Fruit fly (Drosophila melanogaster) whole organism, embryonic: ENCODE data around the gene stac.

Experiments used
- CG10209 ChIP-seq: fragments of 200-800 bp; sonication (Bioruptor generic); optimal IDR thresholded peaks from 3 replicates; lab custom pipeline; 2017; ENCODE audit warnings: missing biosample characterization, mild to moderate bottlenecking, missing genetic modification characterization, missing genetic modification reagents
- CG10462 ChIP-seq: fragments of 200-800 bp; sonication (Bioruptor generic); optimal IDR thresholded peaks from 2 replicates; lab custom pipeline; 2016; ENCODE audit warnings: missing biosample characterization, missing genetic modification characterization
- CG12391 ChIP-seq: fragments of 200-800 bp; sonication (Bioruptor generic); optimal IDR thresholded peaks from 3 replicates; lab custom pipeline; 2018; ENCODE audit warnings: missing biosample characterization, mild to moderate bottlenecking, missing genetic modification characterization, moderate library complexity
- CG1529 ChIP-seq: fragments of 200-800 bp; sonication (Bioruptor generic); optimal IDR thresholded peaks from 3 replicates; lab custom pipeline; 2018; ENCODE audit warnings: missing biosample characterization, missing genetic modification characterization
- CG17568 ChIP-seq: fragments of 200-800 bp; sonication (Bioruptor generic); optimal IDR thresholded peaks from 2 replicates; lab custom pipeline; 2018; ENCODE audit warnings: missing biosample characterization, mild to moderate bottlenecking, missing genetic modification characterization, moderate library complexity
- CG1792 ChIP-seq: fragments of 200-800 bp; sonication (Bioruptor generic); optimal IDR thresholded peaks from 2 replicates; lab custom pipeline; 2016; ENCODE audit warnings: missing biosample characterization, missing genetic modification characterization
- CG18619 ChIP-seq: fragments of 200-800 bp; sonication (Bioruptor generic); optimal IDR thresholded peaks from 3 replicates; lab custom pipeline; 2017; ENCODE audit warnings: missing biosample characterization, mild to moderate bottlenecking, missing genetic modification characterization
- CG18764 ChIP-seq: fragments of 200-800 bp; sonication (Bioruptor generic); optimal IDR thresholded peaks from 3 replicates; lab custom pipeline; 2016; ENCODE audit warnings: missing biosample characterization, missing genetic modification characterization
- CG2712 ChIP-seq: fragments of 200-800 bp; optimal IDR thresholded peaks from 3 replicates; lab custom pipeline; 2019; ENCODE audit warnings: missing biosample characterization, mild to moderate bottlenecking, missing genetic modification characterization, moderate library complexity
- CG2889 ChIP-seq: fragments of 200-800 bp; sonication (Bioruptor generic); IDR thresholded peaks from 3 replicates; pipeline ENCODE4 v1.3.6; 2022; ENCODE audit warnings: missing biosample characterization, missing genetic modification characterization
- CG34224 ChIP-seq: fragments of 200-800 bp; sonication (Bioruptor generic); IDR thresholded peaks from 3 replicates; pipeline ENCODE4 v1.3.6; 2022; ENCODE audit warnings: missing biosample characterization, missing genetic modification characterization; ENCODE audit not compliant: partially characterized antibody
- CG3838 ChIP-seq: fragments of 200-800 bp; sonication (Bioruptor generic); optimal IDR thresholded peaks from 3 replicates; lab custom pipeline; 2016; ENCODE audit warnings: missing biosample characterization, missing genetic modification characterization
- CG6791 ChIP-seq: fragments of 200-800 bp; sonication (Bioruptor generic); IDR thresholded peaks from 3 replicates; pipeline ENCODE4 v1.3.6; 2022; ENCODE audit warnings: missing biosample characterization, missing genetic modification characterization; ENCODE audit not compliant: partially characterized antibody
- CG7271 ChIP-seq: fragments of 200-800 bp; sonication (Bioruptor generic); optimal IDR thresholded peaks from 2 replicates; lab custom pipeline; 2018; ENCODE audit warnings: missing biosample characterization, mild to moderate bottlenecking, missing genetic modification characterization, moderate library complexity
- CG7963 ChIP-seq: fragments of 200-800 bp; sonication (Bioruptor generic); IDR thresholded peaks from 3 replicates; pipeline ENCODE4 v1.3.6; 2022; ENCODE audit warnings: missing biosample characterization, missing genetic modification characterization; ENCODE audit not compliant: partially characterized antibody
- CG8281 ChIP-seq: fragments of 200-800 bp; sonication (Bioruptor generic); optimal IDR thresholded peaks from 2 replicates; lab custom pipeline; 2018; ENCODE audit warnings: missing biosample characterization, mild to moderate bottlenecking, missing genetic modification characterization, moderate library complexity
- CG8924 ChIP-seq: fragments of 200-800 bp; optimal IDR thresholded peaks from 3 replicates; lab custom pipeline; 2019; ENCODE audit warnings: missing biosample characterization, mild to moderate bottlenecking, missing genetic modification characterization, moderate library complexity
- CG9215 ChIP-seq: fragments of 200-800 bp; sonication (Bioruptor generic); IDR thresholded peaks from 2 replicates; pipeline ENCODE4 v1.3.6; 2022; ENCODE audit warnings: missing biosample characterization, missing genetic modification characterization
- CG9437 ChIP-seq: fragments of 200-800 bp; sonication (Bioruptor generic); optimal IDR thresholded peaks from 2 replicates; lab custom pipeline; 2018; ENCODE audit warnings: missing biosample characterization, mild to moderate bottlenecking, missing genetic modification characterization
- CG9932 ChIP-seq: fragments of 200-800 bp; sonication (Bioruptor generic); IDR thresholded peaks from 2 replicates; pipeline ENCODE4 v1.3.6; 2022; ENCODE audit warnings: missing biosample characterization, missing genetic modification characterization
- CTCF ChIP-seq: fragments of 200-800 bp; sonication (Bioruptor generic); optimal IDR thresholded peaks from 2 replicates; lab custom pipeline; 2017; ENCODE audit warnings: missing biosample characterization, mild to moderate bottlenecking, missing genetic modification characterization, moderate library complexity
- Eip74EF ChIP-seq, 2 experiments: fragments of 200-800 bp in 1 of 2; fragments of >200 bp in 1 of 2; sonication (Bioruptor generic) in 1 of 2; optimal IDR thresholded peaks; 2 replicates each; lab custom pipeline; 2017 to 2019; ENCODE audit warnings: missing biosample characterization in 2 of 2, missing genetic modification characterization in 2 of 2, mild to moderate bottlenecking in 1 of 2, moderate library complexity in 1 of 2
- Hr78 ChIP-seq, 2 experiments: fragments of 200-800 bp in 1 of 2; fragments of >200 bp in 1 of 2; sonication (Bioruptor generic) in 1 of 2; optimal IDR thresholded peaks; 2 replicates each; lab custom pipeline; 2017 to 2019; ENCODE audit warnings: missing biosample characterization in 2 of 2, missing genetic modification characterization in 2 of 2, mild to moderate bottlenecking in 1 of 2, moderate library complexity in 1 of 2
- Lpt ChIP-seq: fragments of >200 bp; optimal IDR thresholded peaks from 2 replicates; lab custom pipeline; 2018; ENCODE audit warnings: missing biosample characterization, missing genetic modification characterization
- Max ChIP-seq: fragments of 200-800 bp; sonication (Bioruptor generic); optimal IDR thresholded peaks from 2 replicates; lab custom pipeline; 2016; ENCODE audit warnings: missing biosample characterization, mild to moderate bottlenecking, missing genetic modification characterization
- Myb ChIP-seq: fragments of 200-800 bp; sonication (Bioruptor generic); optimal IDR thresholded peaks from 2 replicates; lab custom pipeline; 2016; ENCODE audit warnings: missing biosample characterization, missing genetic modification characterization
- NfI ChIP-seq: fragments of 200-800 bp; sonication (Bioruptor generic); optimal IDR thresholded peaks from 3 replicates; lab custom pipeline; 2018; ENCODE audit warnings: missing biosample characterization, mild to moderate bottlenecking, missing genetic modification characterization, moderate library complexity
- Rx ChIP-seq: fragments of 200-800 bp; sonication (Bioruptor generic); IDR thresholded peaks from 2 replicates; pipeline ENCODE4 v1.3.6; 2022; ENCODE audit warnings: missing biosample characterization, missing genetic modification characterization
- Scr ChIP-seq: fragments of 200-800 bp; sonication (Bioruptor generic); IDR thresholded peaks from 2 replicates; pipeline ENCODE4 v1.3.6; 2022; ENCODE audit warnings: missing biosample characterization, missing genetic modification characterization; ENCODE audit not compliant: partially characterized antibody
- Six4 ChIP-seq: fragments of 200-800 bp; sonication (Bioruptor generic); optimal IDR thresholded peaks from 2 replicates; lab custom pipeline; 2016; ENCODE audit warnings: missing biosample characterization, missing genetic modification characterization
- ara ChIP-seq: fragments of 200-800 bp; sonication (Bioruptor generic); IDR thresholded peaks from 2 replicates; pipeline ENCODE4 v1.3.6; 2022; ENCODE audit warnings: missing biosample characterization, missing genetic modification characterization
- bowl ChIP-seq: fragments of 200-800 bp; sonication (Bioruptor generic); IDR thresholded peaks from 2 replicates; pipeline ENCODE4 v1.3.6; 2022; ENCODE audit warnings: missing biosample characterization, missing genetic modification characterization
- cg ChIP-seq: fragments of 200-800 bp; sonication (Bioruptor generic); optimal IDR thresholded peaks from 3 replicates; lab custom pipeline; 2019; ENCODE audit warnings: missing biosample characterization, mild to moderate bottlenecking, missing genetic modification characterization, moderate library complexity
- da ChIP-seq: fragments of 200-800 bp; sonication (Bioruptor generic); optimal IDR thresholded peaks from 2 replicates; lab custom pipeline; 2016; ENCODE audit warnings: missing biosample characterization, missing genetic modification characterization
- fd96Cb ChIP-seq: fragments of 200-800 bp; sonication (Bioruptor generic); optimal IDR thresholded peaks from 2 replicates; lab custom pipeline; 2018; ENCODE audit warnings: missing biosample characterization, mild to moderate bottlenecking, missing genetic modification characterization, moderate library complexity
- gce ChIP-seq: fragments of 200-800 bp; sonication (Bioruptor generic); IDR thresholded peaks from 3 replicates; pipeline ENCODE4 v1.3.6; 2022; ENCODE audit warnings: missing biosample characterization, missing genetic modification characterization
- kni ChIP-seq: fragments of 200-800 bp; sonication (Bioruptor generic); optimal IDR thresholded peaks from 3 replicates; lab custom pipeline; 2017; ENCODE audit warnings: mild to moderate bottlenecking, missing biosample characterization, missing genetic modification reagents, missing genetic modification characterization
- knrl ChIP-seq: fragments of 200-800 bp; sonication (Bioruptor generic); IDR thresholded peaks from 3 replicates; pipeline ENCODE4 v1.3.6; 2022; ENCODE audit warnings: missing biosample characterization, missing genetic modification characterization; ENCODE audit not compliant: partially characterized antibody
- maf-S ChIP-seq: fragments of 200-800 bp; sonication (Bioruptor generic); optimal IDR thresholded peaks from 2 replicates; lab custom pipeline; 2016; ENCODE audit warnings: missing biosample characterization, missing genetic modification characterization
- ro ChIP-seq: fragments of 200-800 bp; sonication (Bioruptor generic); IDR thresholded peaks from 2 replicates; pipeline ENCODE4 v1.3.6; 2022; ENCODE audit warnings: missing biosample characterization, missing genetic modification characterization
- sc ChIP-seq, 3 experiments: fragments of >200 bp in 2 of 3; fragments of 200-800 bp in 1 of 3; sonication (Bioruptor generic) in 1 of 3; optimal IDR thresholded peaks; 2 replicates in 2 of 3; 3 replicates in 1 of 3; lab custom pipeline; 2017; ENCODE audit warnings: mild to moderate bottlenecking in 1 of 3, missing biosample characterization in 1 of 3, missing genetic modification characterization in 1 of 3, missing genetic modification reagents in 1 of 3
- sima ChIP-seq: fragments of 200-800 bp; sonication (Bioruptor generic); optimal IDR thresholded peaks from 2 replicates; lab custom pipeline; 2016; ENCODE audit warnings: missing biosample characterization, missing genetic modification characterization
- sqz ChIP-seq: fragments of 200-800 bp; sonication (Bioruptor generic); optimal IDR thresholded peaks from 3 replicates; lab custom pipeline; 2018; ENCODE audit warnings: missing biosample characterization, mild to moderate bottlenecking, missing genetic modification characterization
- trem ChIP-seq: fragments of 200-800 bp; optimal IDR thresholded peaks from 3 replicates; lab custom pipeline; 2019; ENCODE audit warnings: missing biosample characterization, mild to moderate bottlenecking, missing genetic modification characterization, moderate library complexity
- vvl ChIP-seq: fragments of 200-800 bp; sonication (Bioruptor generic); IDR thresholded peaks from 2 replicates; pipeline ENCODE4 v1.3.6; 2022; ENCODE audit warnings: missing biosample characterization, missing genetic modification characterization

stac gene

DNA sequence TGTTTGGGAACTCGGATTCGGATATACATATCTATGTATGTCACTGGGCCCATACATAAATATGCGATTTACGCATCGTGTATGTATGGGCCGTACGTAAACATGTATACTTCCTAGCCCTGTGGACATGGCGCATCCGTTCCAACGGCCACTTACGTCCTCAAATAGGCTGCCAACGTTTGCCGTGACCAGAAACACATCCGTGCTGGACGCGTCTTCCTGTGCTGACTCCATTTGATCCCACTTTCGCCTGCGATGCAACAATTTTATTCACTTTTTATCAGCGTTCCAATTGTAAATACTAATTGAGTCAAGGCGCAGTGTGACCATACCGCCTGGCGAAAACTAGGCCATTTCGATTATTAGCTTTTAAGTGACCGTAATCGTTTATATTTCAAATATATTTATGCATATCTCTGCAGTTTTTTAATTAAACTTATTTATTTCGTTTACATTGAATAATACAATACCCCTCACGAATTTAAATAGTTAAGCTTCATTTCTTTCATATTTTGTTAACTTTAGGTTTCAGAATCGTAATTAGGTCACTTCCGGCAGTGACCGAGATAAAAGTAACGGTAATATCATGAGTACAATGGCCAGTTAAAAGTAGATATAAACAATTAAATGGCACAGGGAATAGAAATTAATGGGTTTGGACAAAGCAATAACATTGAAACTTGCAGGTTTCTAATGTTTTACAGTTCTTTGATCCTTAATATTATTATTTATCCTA lies 11.1 kb upstream of the stac start, which contains the start of gene 5PtaseI (continued):
- TF ChIP-seq CG8281 (tag; lab: Kevin White, UChicago) (no peak), sima (GFP tag; lab: Kevin White, UChicago) (no peak), CTCF (GFP tag; lab: Kevin White, UChicago) (no peak), Eip74EF (GFP tag; optimal IDR thresholded peaks at IDR 0.05; lab: Kevin White, UChicago) (peak in 1 of 2 experiments; percentile 52), ara (no peak), trem (tag; lab: Kevin White, UChicago) (peak; percentile 3), bowl (GFP tag; lab: Robert Waterston, UW) (no peak), CG18619 (GFP tag; lab: Kevin White, UChicago) (no peak), CG8924 (tag; lab: Kevin White, UChicago) (no peak)

DNA sequence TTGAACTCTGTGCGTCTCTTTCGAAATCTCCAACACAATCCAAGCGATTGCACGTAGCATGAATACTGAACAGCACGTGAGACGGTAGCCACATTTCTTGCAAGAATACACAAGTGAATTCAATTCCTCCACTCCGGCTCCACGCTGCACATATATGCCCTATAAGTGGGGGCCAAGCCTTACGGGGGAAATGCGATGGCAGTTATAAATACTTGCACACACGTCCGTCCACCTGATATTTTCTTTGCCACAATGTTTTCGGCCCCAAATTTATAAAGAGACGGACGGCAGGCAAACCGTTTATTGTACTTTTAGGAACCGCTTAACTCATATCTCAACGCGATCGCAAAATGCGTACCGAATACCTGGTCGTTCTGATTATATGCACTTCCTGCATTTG lies 10.1 kb upstream of the stac start, which contains the start of gene CG11786:
TSS of gene CG11786 (plus strand) at position 301 of the 400 bp plus-strand sequence.
- TF ChIP-seq Rx (GFP tag; lab: Robert Waterston, UW) (no peak), kni (GFP tag; lab: Kevin White, UChicago) (peak; percentile 45), vvl (GFP tag; lab: Robert Waterston, UW) (peak; percentile 32; the same call in 1 of the 2 replicates)

DNA sequence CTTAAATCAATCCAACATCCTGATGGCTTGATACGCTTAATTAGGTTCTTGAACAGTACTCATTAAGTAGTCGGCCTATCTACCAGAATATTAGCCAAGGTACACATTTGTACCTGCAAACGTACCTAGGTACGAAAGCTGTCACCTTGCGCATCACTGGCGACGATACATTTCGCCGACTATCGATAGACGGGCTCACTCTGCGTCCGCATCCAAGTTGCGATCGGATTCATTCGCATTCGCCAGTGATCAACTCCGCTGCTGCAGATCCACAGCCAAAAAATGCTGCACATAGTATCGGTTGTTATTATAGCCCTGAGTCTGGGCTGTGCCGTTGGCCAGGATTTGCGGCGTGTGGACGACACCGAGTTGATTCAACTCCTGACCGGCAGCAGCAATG lies 8.6 kb upstream of the stac start, which contains the start of gene CG11790:
TSS of gene CG11790 (plus strand) at position 203 of the 400 bp plus-strand sequence.
- no peak for TF ChIP-seq cg (GFP tag; lab: Kevin White, UChicago)
- TF ChIP-seq CG6791 (GFP tag; lab: Robert Waterston, UW): peak; percentile 83
- TF ChIP-seq Myb (GFP tag; lab: Kevin White, UChicago): peak; percentile 11
- TF ChIP-seq ro (GFP tag; lab: Robert Waterston, UW): no peak
- TF ChIP-seq CG9215 (GFP tag; lab: Robert Waterston, UW): no peak
- no peak for TF ChIP-seq CG12391 (tag; lab: Kevin White, UChicago)
- TF ChIP-seq fd96Cb: no peak
- TF ChIP-seq CG2712 (tag; lab: Kevin White, UChicago): no peak
- TF ChIP-seq CG7271: no peak
- TF ChIP-seq CG9932: no peak
- TF ChIP-seq vvl (GFP tag; lab: Robert Waterston, UW): peak; percentile 20; the same call in 1 of the 2 replicates
- peak; percentile 77 for TF ChIP-seq CG34224 (GFP tag; lab: Robert Waterston, UW)
- TF ChIP-seq CG1529 (GFP tag; lab: Kevin White, UChicago): no peak
- no peak for TF ChIP-seq CG17568 (GFP tag; lab: Kevin White, UChicago)
- no peak for TF ChIP-seq CG2889 (GFP tag; lab: Robert Waterston, UW)
- no peak for TF ChIP-seq CG10462
- TF ChIP-seq Six4 (GFP tag; lab: Kevin White, UChicago): peak; percentile 3
- no peak for TF ChIP-seq CG9437
- TF ChIP-seq maf-S (GFP tag; lab: Kevin White, UChicago): no peak
- TF ChIP-seq CG1792 (GFP tag; lab: Kevin White, UChicago): no peak
- peak; percentile 77 for TF ChIP-seq Scr (GFP tag; lab: Robert Waterston, UW)
- no peak for TF ChIP-seq sc (optimal IDR thresholded peaks at IDR 0.05; lab: Kevin White, UChicago)
- no peak for TF ChIP-seq sc (GFP tag; optimal IDR thresholded peaks at IDR 0.05; lab: Kevin White, UChicago)
- TF ChIP-seq Lpt (GFP tag; lab: Kevin White, UChicago): no peak
- TF ChIP-seq CG18764: no peak
- TF ChIP-seq CG3838 (GFP tag; lab: Kevin White, UChicago): no peak
- no peak for TF ChIP-seq Max
- peak; percentile 85 for TF ChIP-seq CG7963 (GFP tag; lab: Robert Waterston, UW)
- TF ChIP-seq CG10209: no peak
- TF ChIP-seq Hr78 (GFP tag; optimal IDR thresholded peaks at IDR 0.05; lab: Kevin White, UChicago): no peak
- no peak for TF ChIP-seq gce (GFP tag; lab: Robert Waterston, UW)
- TF ChIP-seq NfI (GFP tag; lab: Kevin White, UChicago): peak; percentile 12
- TF ChIP-seq da (GFP tag; lab: Kevin White, UChicago): no peak
- no peak for TF ChIP-seq sqz (GFP tag; lab: Kevin White, UChicago)
- TF ChIP-seq knrl: peak; percentile 73; the same call in 1 of the 3 replicates
